Worm (Caenorhabditis elegans) whole organism, young adult: ENCODE results near the gene Y40B10A.9.

Experiments used
- F22D6.2 ChIP-seq: sonication (generic microtip); optimal IDR thresholded peaks from 2 replicates; lab custom pipeline; 2016; ENCODE audit warnings: mild to moderate bottlenecking, missing genetic modification characterization, missing compliant biosample characterization
- F33H1.4 ChIP-seq: fragments of 200-800 bp; sonication (Bioruptor generic); IDR thresholded peaks from 2 replicates; pipeline ENCODE4 v1.3.6; 2022; ENCODE audit warnings: missing genetic modification reagents, missing genetic modification characterization, missing compliant biosample characterization
- K11D2.4 ChIP-seq: fragments of 200-800 bp; sonication (Bioruptor generic); IDR thresholded peaks from 2 replicates; pipeline ENCODE4 v1.3.6; 2022; ENCODE audit warnings: missing genetic modification reagents, missing genetic modification characterization, missing compliant biosample characterization
- Y95B8A.8 ChIP-seq: fragments of 200-800 bp; sonication (Bioruptor generic); IDR thresholded peaks from 2 replicates; pipeline ENCODE4 v1.3.6; 2022; ENCODE audit warnings: missing genetic modification reagents, missing genetic modification characterization, missing compliant biosample characterization
- aptf-2 ChIP-seq: fragments of 200-800 bp; sonication (Bioruptor generic); conservative IDR thresholded peaks from 2 replicates; pipeline ENCODE4 v1.3.6; 2022; ENCODE audit warnings: missing genetic modification reagents, missing genetic modification characterization, missing compliant biosample characterization
- attf-3 ChIP-seq: fragments of 200-800 bp; sonication (Bioruptor generic); conservative IDR thresholded peaks from 2 replicates; pipeline ENCODE4 v1.3.6; 2022; ENCODE audit warnings: missing genetic modification reagents, missing genetic modification characterization, missing compliant biosample characterization
- attf-5 ChIP-seq: fragments of 200-800 bp; sonication (Bioruptor generic); optimal IDR thresholded peaks from 2 replicates; lab custom pipeline; 2018; ENCODE audit warnings: mild to moderate bottlenecking, missing genetic modification characterization, missing compliant biosample characterization
- attf-6 ChIP-seq: fragments of 200-800 bp; sonication (Bioruptor generic); IDR thresholded peaks from 2 replicates; pipeline ENCODE4 v1.3.6; 2022; ENCODE audit warnings: missing genetic modification reagents, missing genetic modification characterization, missing compliant biosample characterization
- bed-1 ChIP-seq: fragments of 200-800 bp; sonication (Bioruptor generic); IDR thresholded peaks from 2 replicates; pipeline ENCODE4 v1.3.6; 2022; ENCODE audit warnings: missing genetic modification reagents, missing genetic modification characterization, missing compliant biosample characterization
- ceh-40 ChIP-seq: fragments of 200-800 bp; sonication (Bioruptor generic); IDR thresholded peaks from 2 replicates; pipeline ENCODE4 v1.3.6; 2022; ENCODE audit warnings: missing genetic modification characterization, missing compliant biosample characterization
- chd-7 ChIP-seq: sonication (generic microtip); optimal IDR thresholded peaks from 2 replicates; lab custom pipeline; 2016; ENCODE audit warnings: mild to moderate bottlenecking, missing genetic modification characterization, moderate library complexity, missing compliant biosample characterization
- dox-1 ChIP-seq: fragments of 200-800 bp; sonication (Bioruptor generic); IDR thresholded peaks from 2 replicates; pipeline ENCODE4 v1.3.6; 2022; ENCODE audit warnings: missing genetic modification reagents, missing genetic modification characterization, missing compliant biosample characterization
- dpl-1 ChIP-seq: fragments of 150-350 bp; optimal IDR thresholded peaks from 2 replicates; lab custom pipeline; 2014; ENCODE audit warnings: missing biosample characterization, missing genetic modification reagents, missing genetic modification characterization
- efl-1 ChIP-seq: fragments of 150-350 bp; optimal IDR thresholded peaks from 2 replicates; lab custom pipeline; 2014; ENCODE audit warnings: missing biosample characterization, missing genetic modification reagents, missing genetic modification characterization
- egl-44 ChIP-seq: fragments of 200-800 bp; sonication (Bioruptor generic); IDR thresholded peaks from 2 replicates; pipeline ENCODE4 v1.3.6; 2022; ENCODE audit warnings: missing genetic modification reagents, missing genetic modification characterization, missing compliant biosample characterization
- ekl-4 ChIP-seq: fragments of 200-800 bp; sonication (Bioruptor generic); IDR thresholded peaks from 2 replicates; pipeline ENCODE4 v1.3.6; 2022; ENCODE audit warnings: missing genetic modification reagents, missing genetic modification characterization, missing compliant biosample characterization
- gei-17 ChIP-seq: fragments of 200-800 bp; sonication (Bioruptor generic); optimal IDR thresholded peaks from 2 replicates; lab custom pipeline; 2018; ENCODE audit warnings: mild to moderate bottlenecking, missing genetic modification characterization, missing compliant biosample characterization
- him-1 ChIP-seq: sonication (generic microtip); optimal IDR thresholded peaks from 2 replicates; lab custom pipeline; 2016; ENCODE audit warnings: missing genotype, missing genetic modification reagents, missing genetic modification characterization, missing compliant biosample characterization
- hlh-12 ChIP-seq: sonication (generic microtip); optimal IDR thresholded peaks from 2 replicates; lab custom pipeline; 2016; ENCODE audit warnings: missing genetic modification characterization, missing compliant biosample characterization
- hmg-20 ChIP-seq: fragments of 200-800 bp; sonication (Bioruptor generic); IDR thresholded peaks from 2 replicates; pipeline ENCODE4 v1.3.6; 2022; ENCODE audit warnings: missing genetic modification reagents, missing genetic modification characterization, missing compliant biosample characterization
- lag-1 ChIP-seq: fragments of 200-800 bp; sonication (Bioruptor generic); IDR thresholded peaks from 2 replicates; pipeline ENCODE4 v1.3.6; 2022; ENCODE audit warnings: missing genetic modification reagents, missing genetic modification characterization, missing compliant biosample characterization
- lin-26 ChIP-seq: fragments of 200-800 bp; sonication (Bioruptor generic); IDR thresholded peaks from 2 replicates; pipeline ENCODE4 v1.3.6; 2022; ENCODE audit warnings: missing genetic modification reagents, missing genetic modification characterization, missing compliant biosample characterization
- lin-35 ChIP-seq, 3 experiments: fragments of 150-350 bp in 2 of 3; sonication (generic microtip) in 1 of 3; optimal IDR thresholded peaks; 2 replicates each; lab custom pipeline; 2014 to 2018; ENCODE audit warnings: missing biosample characterization in 3 of 3, missing genetic modification characterization in 3 of 3, missing genetic modification reagents in 3 of 3
- lin-40 ChIP-seq: sonication (generic microtip); optimal IDR thresholded peaks from 2 replicates; lab custom pipeline; 2016; ENCODE audit warnings: missing genetic modification characterization, mild to moderate bottlenecking, missing compliant biosample characterization, missing genotype, missing genetic modification reagents
- lir-1 ChIP-seq: fragments of 200-800 bp; sonication (Bioruptor generic); conservative IDR thresholded peaks from 2 replicates; pipeline ENCODE4 v1.3.6; 2022; ENCODE audit warnings: missing genetic modification reagents, missing genetic modification characterization, missing compliant biosample characterization
- lsl-1 ChIP-seq: fragments of 200-800 bp; sonication (Bioruptor generic); optimal IDR thresholded peaks from 2 replicates; lab custom pipeline; 2018; ENCODE audit warnings: mild to moderate bottlenecking, missing genetic modification characterization, moderate library complexity, missing compliant biosample characterization
- madf-3 ChIP-seq: fragments of 200-800 bp; sonication (Bioruptor generic); IDR thresholded peaks from 2 replicates; pipeline ENCODE4 v1.3.6; 2022; ENCODE audit warnings: missing genetic modification reagents, missing genetic modification characterization, missing compliant biosample characterization
- madf-6 ChIP-seq: fragments of 200-800 bp; sonication (Bioruptor generic); IDR thresholded peaks from 2 replicates; pipeline ENCODE4 v1.3.6; 2022; ENCODE audit warnings: missing genetic modification reagents, missing genetic modification characterization, missing compliant biosample characterization
- mxl-1 ChIP-seq: sonication (generic microtip); optimal IDR thresholded peaks from 2 replicates; lab custom pipeline; 2016; ENCODE audit warnings: missing genetic modification characterization, missing compliant biosample characterization
- nfyb-1 ChIP-seq: fragments of 200-800 bp; sonication (Bioruptor generic); IDR thresholded peaks from 2 replicates; pipeline ENCODE4 v1.3.6; 2022; ENCODE audit warnings: missing genetic modification reagents, missing genetic modification characterization, missing compliant biosample characterization
- nhr-80 ChIP-seq: sonication (generic microtip); optimal IDR thresholded peaks from 2 replicates; lab custom pipeline; 2016; ENCODE audit warnings: missing genetic modification characterization, missing compliant biosample characterization
- pbrm-1 ChIP-seq: fragments of 200-800 bp; sonication (Bioruptor generic); IDR thresholded peaks from 2 replicates; pipeline ENCODE4 v1.3.6; 2022; ENCODE audit warnings: missing genetic modification reagents, missing genetic modification characterization, missing compliant biosample characterization
- sdz-38 ChIP-seq: sonication (generic microtip); optimal IDR thresholded peaks from 2 replicates; lab custom pipeline; 2016; ENCODE audit warnings: missing genotype, missing genetic modification characterization, missing compliant biosample characterization
- sea-2 ChIP-seq: fragments of 200-800 bp; sonication (Bioruptor generic); IDR thresholded peaks from 2 replicates; pipeline ENCODE4 v1.3.6; 2022; ENCODE audit warnings: missing genetic modification characterization, missing compliant biosample characterization
- snpc-1.3 ChIP-seq: sonication (generic microtip); optimal IDR thresholded peaks from 2 replicates; lab custom pipeline; 2017; ENCODE audit warnings: missing genetic modification characterization, mild to moderate bottlenecking, missing compliant biosample characterization, antibody characterized with exemption, moderate library complexity, missing genotype, missing genetic modification reagents; ENCODE audit not compliant: insufficient read depth
- snpc-3.4 ChIP-seq: sonication (generic microtip); optimal IDR thresholded peaks from 2 replicates; lab custom pipeline; 2017; ENCODE audit warnings: missing genetic modification characterization, mild to moderate bottlenecking, missing compliant biosample characterization, antibody characterized with exemption, moderate library complexity, missing genotype, missing genetic modification reagents
- somi-1 ChIP-seq: fragments of 200-800 bp; sonication (Bioruptor generic); optimal IDR thresholded peaks from 2 replicates; lab custom pipeline; 2018; ENCODE audit warnings: mild to moderate bottlenecking, missing genetic modification characterization, missing compliant biosample characterization
- tbp1 ChIP-seq: fragments of 200-800 bp; sonication (Bioruptor generic); optimal IDR thresholded peaks from 2 replicates; lab custom pipeline; 2018; ENCODE audit warnings: mild to moderate bottlenecking, missing genetic modification characterization, missing compliant biosample characterization
- zfh-2 ChIP-seq: fragments of 200-800 bp; sonication (Bioruptor generic); conservative IDR thresholded peaks from 2 replicates; pipeline ENCODE4 v1.3.6; 2022; ENCODE audit warnings: missing genetic modification reagents, missing genetic modification characterization, missing compliant biosample characterization
- zim-3 ChIP-seq: sonication (generic microtip); optimal IDR thresholded peaks from 2 replicates; lab custom pipeline; 2017; ENCODE audit warnings: mild to moderate bottlenecking, missing genetic modification characterization, moderate library complexity, missing compliant biosample characterization
- ztf-18 ChIP-seq: sonication (generic microtip); optimal IDR thresholded peaks from 2 replicates; lab custom pipeline; 2016; ENCODE audit warnings: missing genotype, mild to moderate bottlenecking, missing genetic modification characterization, missing compliant biosample characterization

The Y40B10A.9 gene

DNA sequence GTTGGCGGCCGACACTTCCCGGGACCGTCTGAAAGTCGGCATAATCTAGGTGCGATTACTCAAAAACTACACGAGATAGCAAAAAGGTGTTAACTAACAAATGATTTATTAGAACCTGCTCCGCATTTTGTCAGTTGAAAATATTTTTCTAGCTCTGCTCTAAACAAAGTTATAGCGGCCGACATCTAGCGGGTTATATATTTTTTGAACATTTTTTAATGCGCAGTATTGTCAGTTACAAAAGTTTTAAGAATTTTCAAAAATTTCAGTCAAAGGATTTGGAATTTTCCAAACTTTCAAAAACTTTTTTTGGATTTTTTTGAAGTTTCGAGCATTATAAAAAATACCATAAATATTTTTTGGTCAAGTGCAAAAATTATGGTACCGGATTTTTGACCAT, 8.6 kb upstream of the Y40B10A.9 start:
- no peak for TF ChIP-seq sdz-38 (tag; lab: Kevin White, UChicago)
- no peak for TF ChIP-seq lir-1
- TF ChIP-seq efl-1 (GFP tag; lab: Kevin White, UChicago) = no peak
- no peak for TF ChIP-seq attf-3 (GFP tag; lab: Robert Waterston, UW)
- TF ChIP-seq dox-1 (GFP tag; lab: Robert Waterston, UW) = no peak

DNA sequence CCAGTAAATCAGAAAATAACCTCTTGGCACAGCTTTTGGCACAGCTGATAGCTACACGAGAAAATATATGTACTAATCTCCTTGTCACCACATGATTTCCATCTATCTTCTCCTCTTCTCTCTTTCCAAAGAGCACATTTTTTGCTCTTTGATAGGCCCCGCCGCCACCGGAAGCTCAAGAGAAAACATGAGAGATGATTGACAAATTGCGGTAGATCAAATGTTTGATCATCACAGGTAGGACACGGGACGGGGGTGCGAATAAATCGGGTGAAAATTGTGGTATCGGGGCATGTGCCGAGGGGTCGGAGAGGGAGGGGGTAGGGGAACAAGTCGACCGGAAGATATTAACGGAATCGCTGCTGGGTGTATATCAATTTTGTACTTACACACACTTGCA, 3.3 kb upstream of the Y40B10A.9 start:
- TF ChIP-seq lag-1 (GFP tag; lab: Robert Waterston, UW) (no peak), sea-2 (GFP tag; lab: Robert Waterston, UW) (no peak), zfh-2 (GFP tag; lab: Robert Waterston, UW) (peak; percentile 44; the same call in 1 of the 2 replicates), ztf-18 (tag; lab: Kevin White, UChicago) (no peak), egl-44 (GFP tag; lab: Robert Waterston, UW) (no peak), somi-1 (GFP tag; lab: Kevin White, UChicago) (peak; percentile 36), dpl-1 (GFP tag; lab: Kevin White, UChicago) (no peak)
- TF ChIP-seq, all 124 proteins: peak for 2

DNA sequence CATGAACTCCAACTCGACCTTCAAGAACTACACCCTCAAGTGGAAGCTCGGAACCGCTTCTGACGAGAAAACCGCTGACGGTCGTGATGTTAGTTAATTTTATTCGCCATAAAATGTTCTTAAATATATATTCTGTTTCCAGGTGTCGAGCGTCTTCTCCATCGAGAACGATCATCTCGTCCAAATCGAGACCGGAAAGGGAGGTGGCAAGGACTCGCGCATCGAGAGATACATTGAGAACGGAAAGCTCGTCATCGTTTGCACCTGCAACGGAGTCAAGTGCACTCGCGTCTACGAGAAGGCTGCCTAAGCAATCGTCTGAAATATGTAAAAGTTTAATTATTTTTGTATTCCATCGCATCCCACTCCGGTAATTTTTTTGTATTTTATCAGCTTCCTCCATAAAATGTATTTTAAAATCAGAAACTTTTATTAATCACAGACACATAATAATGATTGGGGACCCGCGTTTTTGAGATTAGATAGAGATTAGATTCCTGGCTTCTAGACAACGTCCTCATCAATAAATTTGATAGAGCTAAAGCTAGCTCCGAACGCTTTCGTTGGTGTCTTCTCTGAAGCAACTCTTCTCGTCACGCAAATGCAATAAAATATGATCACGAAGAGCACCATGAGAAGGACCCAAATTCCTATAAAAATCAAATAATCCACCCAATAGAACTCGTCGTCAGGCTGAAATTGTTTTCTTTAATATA, 3.8 kb downstream of the Y40B10A.9 start:
- TF ChIP-seq zfh-2 (GFP tag; lab: Robert Waterston, UW) (peak; percentile 62), madf-6 (GFP tag; lab: Robert Waterston, UW) (peak; percentile 50), madf-3 (GFP tag; lab: Robert Waterston, UW) (peak; percentile 52; the same call in 1 of the 2 replicates), aptf-2 (GFP tag; lab: Robert Waterston, UW) (no peak), hlh-12 (tag; lab: Kevin White, UChicago) (no peak), lin-35 (GFP tag; optimal IDR thresholded peaks at IDR 0.05; lab: Kevin White, UChicago) (no peak), tbp1 (GFP tag; lab: Kevin White, UChicago) (peak; percentile 8), lin-26 (peak; percentile 7; the same call in 1 of the 2 replicates), sdz-38 (tag; lab: Kevin White, UChicago) (no peak), him-1 (tag; lab: Kevin White, UChicago) (no peak), mxl-1 (tag; lab: Kevin White, UChicago) (peak; percentile 8), snpc-3.4 (peak; percentile 13), dox-1 (GFP tag; lab: Robert Waterston, UW) (peak; percentile 32; the same call in 1 of the 2 replicates), snpc-1.3 (peak; percentile 28), ekl-4 (GFP tag; lab: Robert Waterston, UW) (peak; percentile 58), lir-1 (no peak), attf-6 (GFP tag; lab: Robert Waterston, UW) (0 out of 2 replicates have a peak, but pooled peaks have one; percentile 40), bed-1 (no peak), ceh-40 (GFP tag; lab: Robert Waterston, UW) (no peak), pbrm-1 (no peak), F33H1.4 (GFP tag; lab: Robert Waterston, UW) (0 out of 2 replicates have a peak, but pooled peaks have one; percentile 7), lsl-1 (GFP tag; lab: Kevin White, UChicago) (no peak)

DNA sequence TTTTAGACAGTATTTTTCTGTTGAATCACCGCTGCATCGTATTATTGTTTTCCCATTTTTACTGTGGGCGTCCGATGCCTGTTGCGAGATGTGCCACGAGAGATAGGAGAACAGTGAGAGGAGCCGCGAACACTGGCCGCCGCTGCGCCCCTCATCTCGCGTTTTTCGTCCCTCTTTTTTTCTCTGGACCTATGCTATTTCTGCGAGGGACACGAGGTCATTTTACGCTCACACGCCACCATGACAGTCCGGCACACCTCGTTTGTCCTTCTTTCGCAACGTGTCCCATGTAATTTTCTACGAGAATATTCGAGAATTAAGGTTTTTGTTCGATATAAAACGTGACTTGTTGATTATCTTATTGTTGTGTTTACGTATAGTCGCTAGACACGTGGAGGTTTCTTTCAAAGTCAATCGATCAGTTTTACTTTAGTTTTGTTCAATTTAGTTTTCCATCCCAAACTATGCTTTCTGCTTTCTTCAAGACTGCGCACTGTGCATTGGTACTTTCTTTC, 4.7 kb downstream of the Y40B10A.9 start, which contains the start of gene lbp-9:
TSS of gene lbp-9 (plus strand) at position 465 of the 515 bp plus-strand sequence.
- TF ChIP-seq nfyb-1 = 0 out of 2 replicates have a peak, but pooled peaks have one; percentile 46
- peak; percentile 80 for TF ChIP-seq ceh-40 (GFP tag; lab: Robert Waterston, UW)
- 0 out of 2 replicates have a peak, but pooled peaks have one; percentile 61 for TF ChIP-seq K11D2.4 (GFP tag; lab: Robert Waterston, UW)
- peak; percentile 79 for TF ChIP-seq attf-5
- peak; percentile 33 for TF ChIP-seq zim-3
- TF ChIP-seq chd-7 = peak; percentile 36
- TF ChIP-seq gei-17 (GFP tag; lab: Kevin White, UChicago) = peak; percentile 1
- peak; percentile 67; the same call in 1 of the 2 replicates for TF ChIP-seq dox-1 (GFP tag; lab: Robert Waterston, UW)
- peak; percentile 40 for TF ChIP-seq tbp1 (GFP tag; lab: Kevin White, UChicago)
- no peak for TF ChIP-seq madf-6 (GFP tag; lab: Robert Waterston, UW)
- peak; percentile 94 for TF ChIP-seq zfh-2 (GFP tag; lab: Robert Waterston, UW)
- no peak for TF ChIP-seq nhr-80
- peak; percentile 43; the same call in 1 of the 2 replicates for TF ChIP-seq egl-44 (GFP tag; lab: Robert Waterston, UW)
- TF ChIP-seq lin-26 = peak; percentile 71; the same call in 1 of the 2 replicates
- TF ChIP-seq lin-40 (tag; lab: Kevin White, UChicago) = peak; percentile 2
- TF ChIP-seq F22D6.2 = no peak
- no peak for TF ChIP-seq hmg-20 (GFP tag; lab: Robert Waterston, UW)
- TF ChIP-seq Y95B8A.8 (GFP tag; lab: Robert Waterston, UW) = peak; percentile 42; the same call in 1 of the 2 replicates
